Worm (Caenorhabditis elegans) whole organism, midembryonic: Measurements from ENCODE around the gene F47B10.8.

Experiments
- T22C8.4 ChIP-seq: fragments of 200-800 bp; sonication (Bioruptor generic); IDR thresholded peaks from 2 replicates; pipeline ENCODE4 v1.3.6; 2022; ENCODE audit warnings: missing genetic modification characterization, missing compliant biosample characterization
- cog-1 ChIP-seq: sonication (generic microtip); optimal IDR thresholded peaks from 2 replicates; lab custom pipeline; 2016; ENCODE audit warnings: missing genetic modification characterization, missing compliant biosample characterization
- flt-1 ChIP-seq: fragments of 200-800 bp; sonication (Bioruptor generic); IDR thresholded peaks from 2 replicates; pipeline ENCODE4 v1.3.6; 2022; ENCODE audit warnings: missing genetic modification characterization, missing compliant biosample characterization
- klf-2 ChIP-seq: fragments of 200-800 bp; sonication (Bioruptor generic); conservative IDR thresholded peaks from 2 replicates; pipeline ENCODE4 v1.3.6; 2022; ENCODE audit warnings: missing genetic modification reagents, missing genetic modification characterization, missing compliant biosample characterization
- med-1 ChIP-seq: sonication (generic microtip); optimal IDR thresholded peaks from 2 replicates; lab custom pipeline; 2017; ENCODE audit warnings: missing genetic modification characterization, mild to moderate bottlenecking, missing compliant biosample characterization, antibody characterized with exemption, missing genetic modification reagents; ENCODE audit not compliant: insufficient read depth
- ref-1 ChIP-seq: fragments of 200-800 bp; sonication (Bioruptor generic); conservative IDR thresholded peaks from 2 replicates; pipeline ENCODE4 v1.3.6; 2022; ENCODE audit warnings: missing genetic modification reagents, missing genetic modification characterization, missing compliant biosample characterization
- tab-1 ChIP-seq: fragments of 200-800 bp; sonication (Bioruptor generic); IDR thresholded peaks from 2 replicates; pipeline ENCODE4 v1.3.6; 2022; ENCODE audit warnings: missing genetic modification characterization, missing compliant biosample characterization
- ztf-29 ChIP-seq: fragments of 200-800 bp; sonication (Bioruptor generic); IDR thresholded peaks from 2 replicates; pipeline ENCODE4 v1.3.6; 2022; ENCODE audit warnings: missing genetic modification reagents, missing genetic modification characterization, missing compliant biosample characterization

- TF ChIP-seq tab-1 (no peak), med-1 (GFP tag; lab: Kevin White, UChicago) (no peak), klf-2 (no peak), T22C8.4 (GFP tag; lab: Robert Waterston, UW) (no peak), ref-1 (GFP tag; lab: Robert Waterston, UW) (no peak), flt-1 (GFP tag; lab: Robert Waterston, UW) (no peak), cog-1 (tag; lab: Kevin White, UChicago) (no peak), ztf-29 (GFP tag; lab: Robert Waterston, UW) (no peak)
These were observed 955 bp downstream of the F47B10.8 start for ce11 chrX:10909661-10910060.
